Fruit fly (Drosophila melanogaster): ENCODE measurements around the gene CG15553.

DNA sequence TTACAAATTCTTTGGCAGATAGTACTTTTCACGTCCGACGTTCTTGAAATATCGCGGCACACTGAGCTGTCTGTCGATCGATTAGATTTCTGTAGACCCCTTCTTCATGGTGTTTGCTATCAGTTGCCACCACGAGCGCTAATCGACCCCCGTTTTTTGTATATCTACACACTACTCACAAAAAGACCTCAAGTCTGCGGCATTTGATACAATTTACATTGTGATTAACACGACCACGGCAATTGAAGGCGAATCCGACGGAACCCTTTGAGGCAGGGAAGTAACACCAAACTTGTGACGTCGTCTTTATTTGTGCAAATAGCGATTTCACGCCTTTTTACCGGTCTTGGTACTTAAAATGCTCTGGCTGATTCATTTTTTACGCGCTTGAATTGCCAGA is 8.2 kb upstream of the CG15553 start, which contains the start of gene Mayo:
- TF ChIP-seq CG10669 (GFP tag; optimal IDR thresholded peaks at IDR 0.05) (no peak), topi (GFP tag; optimal IDR thresholded peaks at IDR 0.05) (no peak), Sox14 (GFP tag; optimal IDR thresholded peaks at IDR 0.05) (no peak), CG6808 (GFP tag; optimal IDR thresholded peaks at IDR 0.05) (no peak), OdsH (GFP tag; optimal IDR thresholded peaks at IDR 0.05) (no peak), Blimp-1 (GFP tag; optimal IDR thresholded peaks at IDR 0.05) (no peak)
